Fruit fly (Drosophila melanogaster) whole organism, prepupa: ENCODE measurements around the gene moody.

ENCODE experiments used
- Blimp-1 ChIP-seq: fragments of 200-800 bp; sonication (Bioruptor generic); optimal IDR thresholded peaks from 3 replicates; lab custom pipeline; 2017; ENCODE audit warnings: missing biosample characterization, missing genetic modification characterization, mild to moderate bottlenecking, moderate library complexity, missing genetic modification reagents
- CG10631 ChIP-seq: fragments of 200-800 bp; sonication (Bioruptor generic); optimal IDR thresholded peaks from 2 replicates; lab custom pipeline; 2016; ENCODE audit warnings: missing biosample characterization, missing genetic modification characterization
- CG11902 ChIP-seq: fragments of 200-800 bp; sonication (Bioruptor generic); optimal IDR thresholded peaks from 3 replicates; lab custom pipeline; 2016; ENCODE audit warnings: missing biosample characterization, missing genetic modification characterization
- CG15336 ChIP-seq: fragments of 200-800 bp; sonication (Bioruptor generic); IDR thresholded peaks from 2 replicates; pipeline ENCODE4 v1.3.6; 2022; ENCODE audit warnings: missing biosample characterization, missing genetic modification characterization
- CG16779 ChIP-seq: fragments of 200-800 bp; sonication (Bioruptor generic); optimal IDR thresholded peaks from 3 replicates; lab custom pipeline; 2017; ENCODE audit warnings: missing biosample characterization, mild to moderate bottlenecking, missing genetic modification characterization
- CG31627 ChIP-seq: fragments of 200-800 bp; sonication (Bioruptor generic); optimal IDR thresholded peaks from 3 replicates; lab custom pipeline; 2016; ENCODE audit warnings: missing biosample characterization, missing genetic modification characterization
- CG32006 ChIP-seq: fragments of 200-800 bp; sonication (Bioruptor generic); optimal IDR thresholded peaks from 3 replicates; lab custom pipeline; 2017; ENCODE audit warnings: missing biosample characterization, mild to moderate bottlenecking, missing genetic modification characterization
- CG34406 ChIP-seq: fragments of 200-800 bp; sonication (Bioruptor generic); optimal IDR thresholded peaks from 3 replicates; lab custom pipeline; 2016; ENCODE audit warnings: missing biosample characterization, missing genetic modification characterization
- CG3919 ChIP-seq: fragments of 200-800 bp; sonication (Bioruptor generic); optimal IDR thresholded peaks from 3 replicates; lab custom pipeline; 2016; ENCODE audit warnings: missing biosample characterization, missing genetic modification characterization
- CG4318 ChIP-seq: fragments of 200-800 bp; sonication (Bioruptor generic); optimal IDR thresholded peaks from 3 replicates; lab custom pipeline; 2017; ENCODE audit warnings: missing biosample characterization, mild to moderate bottlenecking, missing genetic modification characterization
- CG6163 ChIP-seq: fragments of 200-800 bp; sonication (Bioruptor generic); IDR thresholded peaks from 3 replicates; pipeline ENCODE4 v1.3.6; 2022; ENCODE audit warnings: missing biosample characterization, missing genetic modification characterization
- CG6276 ChIP-seq: fragments of 200-800 bp; sonication (Bioruptor generic); optimal IDR thresholded peaks from 2 replicates; lab custom pipeline; 2017; ENCODE audit warnings: missing biosample characterization, mild to moderate bottlenecking, missing genetic modification characterization
- CG6808 ChIP-seq: fragments of 200-800 bp; sonication (Bioruptor generic); optimal IDR thresholded peaks from 3 replicates; lab custom pipeline; 2017; ENCODE audit warnings: missing biosample characterization, missing genetic modification characterization, mild to moderate bottlenecking, moderate library complexity, missing genetic modification reagents
- CG6854 ChIP-seq: fragments of 200-800 bp; sonication (Bioruptor generic); optimal IDR thresholded peaks from 2 replicates; lab custom pipeline; 2017; ENCODE audit warnings: missing biosample characterization, mild to moderate bottlenecking, missing genetic modification characterization
- CG7368 ChIP-seq: fragments of 200-800 bp; sonication (Bioruptor generic); optimal IDR thresholded peaks from 3 replicates; lab custom pipeline; 2016; ENCODE audit warnings: missing biosample characterization, missing genetic modification characterization
- CG8119 ChIP-seq: fragments of 200-800 bp; sonication (Bioruptor generic); IDR thresholded peaks from 3 replicates; pipeline ENCODE4 v1.3.6; 2022; ENCODE audit warnings: missing biosample characterization, missing genetic modification characterization
- CG8319 ChIP-seq: fragments of 200-800 bp; sonication (Bioruptor generic); optimal IDR thresholded peaks from 3 replicates; lab custom pipeline; 2016; ENCODE audit warnings: missing biosample characterization, missing genetic modification characterization
- CG8632 ChIP-seq: fragments of 200-800 bp; sonication (Bioruptor generic); optimal IDR thresholded peaks from 3 replicates; lab custom pipeline; 2016; ENCODE audit warnings: missing biosample characterization, missing genetic modification characterization
- Eip75B ChIP-seq: fragments of 200-800 bp; sonication (Bioruptor generic); optimal IDR thresholded peaks from 3 replicates; lab custom pipeline; 2016; ENCODE audit warnings: missing biosample characterization, missing genetic modification characterization
- Eip78C ChIP-seq: fragments of 200-800 bp; sonication (Bioruptor generic); peaks from one replicate; lab custom pipeline; 2016; ENCODE audit warnings: missing biosample characterization, missing genetic modification characterization
- Eip93F ChIP-seq: fragments of 200-800 bp; sonication (Bioruptor generic); optimal IDR thresholded peaks from 2 replicates; lab custom pipeline; 2016; ENCODE audit warnings: missing biosample characterization, mild to moderate bottlenecking, missing genetic modification characterization
- Ets21C ChIP-seq: fragments of 200-800 bp; sonication (Bioruptor generic); optimal IDR thresholded peaks from 3 replicates; lab custom pipeline; 2016; ENCODE audit warnings: missing biosample characterization, missing genetic modification characterization
- Gug ChIP-seq: fragments of 200-800 bp; sonication (Bioruptor generic); IDR thresholded peaks from 2 replicates; pipeline ENCODE4 v1.3.6; 2022; ENCODE audit warnings: missing biosample characterization, missing genetic modification characterization
- Hr38 ChIP-seq: sonication (Bioruptor generic); optimal IDR thresholded peaks from 2 replicates; lab custom pipeline; 2016; ENCODE audit warnings: missing biosample characterization, missing genetic modification characterization
- Lpt ChIP-seq: fragments of 200-800 bp; sonication (Bioruptor generic); optimal IDR thresholded peaks from 3 replicates; lab custom pipeline; 2016; ENCODE audit warnings: missing biosample characterization, missing genetic modification characterization
- Met ChIP-seq: fragments of 200-800 bp; sonication (Bioruptor generic); optimal IDR thresholded peaks from 3 replicates; lab custom pipeline; 2016; ENCODE audit warnings: missing biosample characterization, missing genetic modification characterization
- Smox ChIP-seq: fragments of 200-800 bp; sonication (Bioruptor generic); optimal IDR thresholded peaks from 3 replicates; lab custom pipeline; 2016; ENCODE audit warnings: missing biosample characterization, missing genetic modification characterization
- achi ChIP-seq: fragments of 200-800 bp; sonication (Bioruptor generic); optimal IDR thresholded peaks from 3 replicates; lab custom pipeline; 2016; ENCODE audit warnings: missing biosample characterization, missing genetic modification characterization
- acj6 ChIP-seq: fragments of 200-800 bp; sonication (Bioruptor generic); optimal IDR thresholded peaks from 3 replicates; lab custom pipeline; 2016; ENCODE audit warnings: missing biosample characterization, missing genetic modification characterization
- cyc ChIP-seq: fragments of 200-800 bp; sonication (Bioruptor generic); optimal IDR thresholded peaks from 3 replicates; lab custom pipeline; 2016; ENCODE audit warnings: missing biosample characterization, missing genetic modification characterization
- dac ChIP-seq: fragments of 200-800 bp; sonication (Bioruptor generic); optimal IDR thresholded peaks from 2 replicates; lab custom pipeline; 2017; ENCODE audit warnings: missing biosample characterization, mild to moderate bottlenecking, missing genetic modification characterization
- dsx ChIP-seq: fragments of 200-800 bp; optimal IDR thresholded peaks from 3 replicates; lab custom pipeline; 2019; ENCODE audit warnings: missing biosample characterization, mild to moderate bottlenecking, missing genetic modification characterization, moderate library complexity; ENCODE audit not compliant: poor library complexity, severe bottlenecking
- fd59A ChIP-seq: fragments of 200-800 bp; sonication (Bioruptor generic); optimal IDR thresholded peaks from 2 replicates; lab custom pipeline; 2017; ENCODE audit warnings: missing biosample characterization, mild to moderate bottlenecking, missing genetic modification characterization, missing genetic modification reagents
- fd85E ChIP-seq: fragments of 200-800 bp; sonication (Bioruptor generic); optimal IDR thresholded peaks from 3 replicates; lab custom pipeline; 2016; ENCODE audit warnings: missing biosample characterization, missing genetic modification characterization
- lz ChIP-seq: fragments of 200-800 bp; sonication (Bioruptor generic); optimal IDR thresholded peaks from 3 replicates; lab custom pipeline; 2016; ENCODE audit warnings: missing biosample characterization, missing genetic modification characterization
- net ChIP-seq: fragments of 200-800 bp; sonication (Bioruptor generic); optimal IDR thresholded peaks from 3 replicates; lab custom pipeline; 2016; ENCODE audit warnings: missing biosample characterization, missing genetic modification characterization
- pdm3 ChIP-seq: fragments of 200-800 bp; sonication (Bioruptor generic); optimal IDR thresholded peaks from 3 replicates; lab custom pipeline; 2016; ENCODE audit warnings: missing biosample characterization, missing genetic modification characterization
- spab ChIP-seq: fragments of 200-800 bp; sonication (Bioruptor generic); optimal IDR thresholded peaks from 2 replicates; lab custom pipeline; 2017; ENCODE audit warnings: missing biosample characterization, mild to moderate bottlenecking, missing genetic modification characterization, missing genetic modification reagents
- ss ChIP-seq, 2 experiments: fragments of 200-800 bp; sonication (Bioruptor generic); optimal IDR thresholded peaks; 2 replicates in 1 of 2; 3 replicates in 1 of 2; lab custom pipeline; 2017 to 2018; ENCODE audit warnings: mild to moderate bottlenecking in 2 of 2, missing biosample characterization in 2 of 2, missing genetic modification characterization in 2 of 2, moderate library complexity in 1 of 2
- svp ChIP-seq: fragments of 200-800 bp; sonication (Bioruptor generic); peaks from one replicate; lab custom pipeline; 2016; ENCODE audit warnings: missing biosample characterization, missing genetic modification characterization
- vri ChIP-seq: fragments of 200-800 bp; sonication (Bioruptor generic); optimal IDR thresholded peaks from 3 replicates; lab custom pipeline; 2016; ENCODE audit warnings: missing biosample characterization, mild to moderate bottlenecking, missing genetic modification characterization

The moody gene

DNA sequence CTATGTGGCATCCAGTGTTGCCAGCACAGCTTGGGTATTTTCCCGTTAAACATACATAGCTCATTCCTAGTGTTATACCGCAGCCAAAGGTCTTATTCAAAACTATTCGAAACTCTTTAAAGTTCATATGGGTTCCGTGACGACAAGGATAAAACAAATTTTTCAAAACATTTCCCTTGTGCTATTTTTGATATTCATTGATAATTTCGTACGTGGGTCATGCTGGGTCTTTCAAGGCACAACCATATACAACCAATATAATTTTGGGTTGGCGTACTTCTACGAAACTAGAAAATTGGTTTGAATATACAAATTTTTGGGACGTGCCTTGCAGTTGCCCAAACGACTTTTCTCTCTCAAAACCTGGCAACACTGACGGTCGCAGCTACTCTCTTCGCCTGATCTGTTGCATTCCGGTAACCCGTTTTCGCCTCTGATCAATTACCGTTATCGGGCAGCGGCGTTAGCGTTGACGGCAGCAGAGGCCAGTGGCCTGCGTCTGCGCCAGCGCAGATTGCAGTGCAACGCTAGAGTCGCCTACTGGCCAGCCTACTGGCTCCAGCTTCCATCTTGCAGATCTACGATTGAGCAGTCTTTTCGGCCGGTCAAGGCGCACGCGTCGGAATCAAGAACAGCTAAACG lies 17.6 kb downstream of the moody start:
- TF ChIP-seq CG6808 (GFP tag; lab: Kevin White, UChicago) (no peak), CG32006 (GFP tag; lab: Kevin White, UChicago) (peak; percentile 54), Eip78C (GFP tag; lab: Kevin White, UChicago) (peak; percentile 41), fd85E (no peak), CG6276 (GFP tag; lab: Kevin White, UChicago) (peak; percentile 11)

DNA sequence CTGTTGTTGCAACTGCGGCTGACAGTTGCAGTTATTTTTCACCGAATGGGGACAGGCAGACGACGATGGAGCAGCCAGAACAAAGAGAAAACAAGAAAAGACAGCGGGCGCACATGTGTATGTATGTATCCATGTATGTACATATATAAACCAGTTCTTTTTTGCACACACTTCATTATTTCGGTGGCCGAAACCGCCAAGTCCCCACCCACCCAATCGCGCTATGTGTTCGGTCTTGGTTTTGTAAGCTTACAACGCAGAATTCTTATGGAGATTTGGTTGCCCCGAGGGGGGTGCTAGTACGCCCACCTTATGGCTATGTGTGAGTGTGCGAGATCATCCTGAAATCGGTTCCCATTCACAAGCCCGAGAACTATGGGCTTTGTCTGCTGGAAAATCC lies 18.6 kb downstream of the moody start:
- TF ChIP-seq svp (GFP tag; lab: Kevin White, UChicago) (no peak), CG6163 (GFP tag; lab: Robert Waterston, UW) (0 out of 3 replicates have a peak, but pooled peaks have one; percentile 18)

- TF ChIP-seq CG6854 (GFP tag; lab: Kevin White, UChicago) (no peak), lz (no peak), Blimp-1 (GFP tag; lab: Kevin White, UChicago) (no peak), fd85E (no peak), CG6808 (GFP tag; lab: Kevin White, UChicago) (no peak)
These were observed 25.1 kb downstream of the moody start for dm6 chrX:2024819-2025218.

dm6 chrX:2013365-2013764 lies 36.6 kb downstream of the moody start:
- TF ChIP-seq Ets21C (GFP tag; lab: Kevin White, UChicago): no peak
- TF ChIP-seq Eip75B (GFP tag; lab: Kevin White, UChicago): no peak
- 0 out of 3 replicates have a peak, but pooled peaks have one; percentile 8 for TF ChIP-seq CG6163 (GFP tag; lab: Robert Waterston, UW)
- TF ChIP-seq achi (GFP tag; lab: Kevin White, UChicago): no peak
- no peak for TF ChIP-seq fd85E
- no peak for TF ChIP-seq Hr38 (GFP tag; lab: Kevin White, UChicago)
- TF ChIP-seq acj6: no peak
- 0 out of 3 replicates have a peak, but pooled peaks have one; percentile 1 for TF ChIP-seq CG8119 (GFP tag; lab: Robert Waterston, UW)
- no peak for TF ChIP-seq fd59A (GFP tag; lab: Kevin White, UChicago)
- TF ChIP-seq lz: no peak
- TF ChIP-seq CG15336: 0 out of 2 replicates have a peak, but pooled peaks have one; percentile 6
- TF ChIP-seq CG32006 (GFP tag; lab: Kevin White, UChicago): no peak

DNA sequence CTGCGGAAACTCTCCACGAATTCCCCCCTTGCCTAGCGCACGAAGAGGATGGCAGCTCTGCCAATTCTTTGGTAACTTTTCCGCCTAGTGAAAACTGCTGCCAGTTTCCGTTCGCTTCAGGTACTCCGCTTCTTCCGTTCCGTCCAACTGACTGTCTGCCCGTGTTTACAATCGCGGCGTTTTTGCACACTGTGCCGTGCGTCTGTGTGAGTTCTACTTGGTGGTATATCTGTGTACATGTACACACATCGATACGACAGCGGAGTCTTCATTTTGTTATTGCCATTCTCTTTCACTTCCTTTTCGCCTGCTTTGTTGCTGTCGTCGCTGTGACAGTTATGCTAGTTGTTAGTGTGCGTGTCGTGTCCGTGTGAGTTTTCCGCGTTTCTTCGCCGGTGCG lies 37.1 kb downstream of the moody start:
- TF ChIP-seq CG3919 (GFP tag; lab: Kevin White, UChicago) (peak; percentile 60), vri (no peak), CG31627 (GFP tag; lab: Kevin White, UChicago) (peak; percentile 19), CG10631 (GFP tag; lab: Kevin White, UChicago) (no peak), pdm3 (GFP tag; lab: Kevin White, UChicago) (no peak), cyc (GFP tag; lab: Kevin White, UChicago) (peak; percentile 56), CG8319 (GFP tag; lab: Kevin White, UChicago) (no peak), dsx (peak; percentile 37), CG4318 (GFP tag; lab: Kevin White, UChicago) (no peak), fd85E (peak; percentile 34), acj6 (no peak), CG6808 (GFP tag; lab: Kevin White, UChicago) (peak; percentile 75), net (peak; percentile 46), CG6854 (GFP tag; lab: Kevin White, UChicago) (peak; percentile 74), Hr38 (GFP tag; lab: Kevin White, UChicago) (no peak), CG11902 (GFP tag; lab: Kevin White, UChicago) (no peak), Blimp-1 (GFP tag; lab: Kevin White, UChicago) (peak; percentile 43), Lpt (GFP tag; lab: Kevin White, UChicago) (no peak), dac (GFP tag; lab: Kevin White, UChicago) (no peak), Smox (GFP tag; lab: Kevin White, UChicago) (no peak), CG16779 (peak; percentile 37), CG15336 (peak; percentile 26; the same call in 1 of the 2 replicates), Gug (GFP tag; lab: Robert Waterston, UW) (peak; percentile 15; the same call in 1 of the 2 replicates), Eip75B (GFP tag; lab: Kevin White, UChicago) (no peak), CG7368 (peak; percentile 73), CG32006 (GFP tag; lab: Kevin White, UChicago) (no peak), Eip93F (GFP tag; lab: Kevin White, UChicago) (no peak), spab (GFP tag; lab: Kevin White, UChicago) (peak; percentile 48), fd59A (GFP tag; lab: Kevin White, UChicago) (peak; percentile 48), CG34406 (GFP tag; lab: Kevin White, UChicago) (peak; percentile 13), CG8632 (peak; percentile 32), Met (no peak), ss (GFP tag; optimal IDR thresholded peaks at IDR 0.05; lab: Kevin White, UChicago) (peak; percentile 54 to 80)
